Worm (Caenorhabditis elegans): ENCODE data around the gene nhr-72.
A peak's percentile ranks its signal among the peaks of the same experiment; 100 is the strongest.

ce11 chrII:3808104-3808503 is 42.5 kb downstream of the nhr-72 start, which contains the start of gene F54D10.5:
- TF ChIP-seq hlh-26 (GFP tag; conservative IDR thresholded peaks at IDR 0.05), result no peak
- TF ChIP-seq snpc-3.4 (tag; optimal IDR thresholded peaks at IDR 0.05), result peak; percentile 25
- no peak for TF ChIP-seq unc-62 (GFP tag; optimal IDR thresholded peaks at IDR 0.05)
- no peak for TF ChIP-seq egrh-3 (GFP tag; IDR thresholded peaks at IDR 0.05)
- TF ChIP-seq F39B2.1 (GFP tag; IDR thresholded peaks at IDR 0.05), result no peak

Measured in whole organism, young adult.